Worm (Caenorhabditis elegans): ENCODE data around the gene mab-10.

ce11 chrII:10539232-10539631 lies 11.3 kb downstream of the mab-10 start, which contains the start of gene R166.3:
- TF ChIP-seq nhr-11 (tag; optimal IDR thresholded peaks at IDR 0.05) = no peak
- no peak for TF ChIP-seq fkh-10 (GFP tag; optimal IDR thresholded peaks at IDR 0.05)
- TF ChIP-seq pqm-1 (tag; optimal IDR thresholded peaks at IDR 0.05) = no peak
- TF ChIP-seq skn-1 (tag; optimal IDR thresholded peaks at IDR 0.05) = no peak

All from whole organism, L1 larva.